Fruit fly (Drosophila melanogaster) whole organism, embryonic: ENCODE measurements around the gene waw.
A peak's percentile ranks its signal among the peaks of the same experiment; 100 is the strongest.

ENCODE experiments used
- Adf1 ChIP-seq: fragments of 200-800 bp; sonication (Bioruptor generic); IDR thresholded peaks from 2 replicates; pipeline ENCODE4 v1.3.6; 2022; ENCODE audit warnings: missing biosample characterization, missing genetic modification characterization
- Atf6 ChIP-seq: fragments of 200-800 bp; sonication (Bioruptor generic); IDR thresholded peaks from 2 replicates; pipeline ENCODE4 v1.3.6; 2022; ENCODE audit warnings: missing biosample characterization, missing genetic modification characterization
- B-H2 ChIP-seq: fragments of 200-800 bp; sonication (Bioruptor generic); optimal IDR thresholded peaks from 2 replicates; lab custom pipeline; 2018; ENCODE audit warnings: missing biosample characterization, mild to moderate bottlenecking, missing genetic modification characterization
- Blimp-1 ChIP-seq: fragments of 200-800 bp; sonication (Bioruptor generic); optimal IDR thresholded peaks from 3 replicates; lab custom pipeline; 2018; ENCODE audit warnings: missing biosample characterization, missing genetic modification characterization, mild to moderate bottlenecking, moderate library complexity, missing genetic modification reagents
- CG10274 ChIP-seq: fragments of 200-800 bp; sonication (Bioruptor generic); optimal IDR thresholded peaks from 3 replicates; lab custom pipeline; 2017; ENCODE audit warnings: missing biosample characterization, mild to moderate bottlenecking, missing genetic modification characterization
- CG10979 ChIP-seq: fragments of 200-800 bp; sonication (Bioruptor generic); optimal IDR thresholded peaks from 2 replicates; lab custom pipeline; 2018; ENCODE audit warnings: missing biosample characterization, mild to moderate bottlenecking, missing genetic modification characterization, moderate library complexity
- CG11093 ChIP-seq: fragments of 200-800 bp; sonication (Bioruptor generic); IDR thresholded peaks from 3 replicates; pipeline ENCODE4 v1.3.6; 2022; ENCODE audit warnings: missing biosample characterization, missing genetic modification characterization
- CG12104 ChIP-seq: fragments of 200-800 bp; sonication (Bioruptor generic); optimal IDR thresholded peaks from 3 replicates; lab custom pipeline; 2016; ENCODE audit warnings: missing biosample characterization, missing genetic modification characterization
- CG13775 ChIP-seq: fragments of 200-800 bp; sonication (Bioruptor generic); optimal IDR thresholded peaks from 3 replicates; lab custom pipeline; 2017; ENCODE audit warnings: missing biosample characterization, mild to moderate bottlenecking, missing genetic modification characterization
- CG14441 ChIP-seq: fragments of 200-800 bp; sonication (Bioruptor generic); IDR thresholded peaks from 2 replicates; pipeline ENCODE4 v1.3.6; 2022; ENCODE audit warnings: missing biosample characterization, missing genetic modification characterization
- CG15011 ChIP-seq: fragments of 200-800 bp; sonication (Bioruptor generic); optimal IDR thresholded peaks from 3 replicates; lab custom pipeline; 2018; ENCODE audit warnings: missing biosample characterization, mild to moderate bottlenecking, missing genetic modification characterization
- CG15514 ChIP-seq: fragments of 200-800 bp; sonication (Bioruptor generic); optimal IDR thresholded peaks from 3 replicates; lab custom pipeline; 2017; ENCODE audit warnings: missing biosample characterization, missing genetic modification characterization, mild to moderate bottlenecking, moderate library complexity, missing genetic modification reagents
- CG18262 ChIP-seq: fragments of 200-800 bp; optimal IDR thresholded peaks from 3 replicates; lab custom pipeline; 2019; ENCODE audit warnings: missing biosample characterization, mild to moderate bottlenecking, missing genetic modification characterization, moderate library complexity
- CG2202 ChIP-seq: fragments of 200-800 bp; sonication (Bioruptor generic); optimal IDR thresholded peaks from 2 replicates; lab custom pipeline; 2018; ENCODE audit warnings: missing biosample characterization, mild to moderate bottlenecking, missing genetic modification characterization
- CG2678 ChIP-seq: fragments of 200-800 bp; sonication (Bioruptor generic); optimal IDR thresholded peaks from 3 replicates; lab custom pipeline; 2019; ENCODE audit warnings: missing biosample characterization, mild to moderate bottlenecking, missing genetic modification characterization, moderate library complexity
- CG2712 ChIP-seq: fragments of 200-800 bp; optimal IDR thresholded peaks from 3 replicates; lab custom pipeline; 2019; ENCODE audit warnings: missing biosample characterization, mild to moderate bottlenecking, missing genetic modification characterization, moderate library complexity
- CG31441 ChIP-seq: fragments of 200-800 bp; sonication (Bioruptor generic); IDR thresholded peaks from 2 replicates; pipeline ENCODE4 v1.3.6; 2022; ENCODE audit warnings: missing biosample characterization, missing genetic modification characterization
- CG34376 ChIP-seq: fragments of 200-800 bp; sonication (Bioruptor generic); optimal IDR thresholded peaks from 2 replicates; lab custom pipeline; 2018; ENCODE audit warnings: missing biosample characterization, mild to moderate bottlenecking, missing genetic modification characterization
- CG34422 ChIP-seq: fragments of 200-800 bp; sonication (Bioruptor generic); IDR thresholded peaks from 3 replicates; pipeline ENCODE4 v1.3.6; 2022; ENCODE audit warnings: missing biosample characterization, missing genetic modification characterization
- CG3995 ChIP-seq: fragments of 200-800 bp; sonication (Bioruptor generic); optimal IDR thresholded peaks from 3 replicates; lab custom pipeline; 2016; ENCODE audit warnings: missing biosample characterization, missing genetic modification characterization
- CG4328 ChIP-seq: fragments of 200-800 bp; sonication (Bioruptor generic); optimal IDR thresholded peaks from 3 replicates; lab custom pipeline; 2017; ENCODE audit warnings: missing biosample characterization, missing genetic modification reagents, missing genetic modification characterization
- CG4820 ChIP-seq: fragments of 200-800 bp; sonication (Bioruptor generic); optimal IDR thresholded peaks from 3 replicates; lab custom pipeline; 2016; ENCODE audit warnings: missing biosample characterization, missing genetic modification characterization
- CG6654 ChIP-seq: fragments of 200-800 bp; sonication (Bioruptor generic); optimal IDR thresholded peaks from 2 replicates; lab custom pipeline; 2017; ENCODE audit warnings: missing biosample characterization, mild to moderate bottlenecking, missing genetic modification characterization
- CG6765 ChIP-seq: fragments of 200-800 bp; sonication (Bioruptor generic); optimal IDR thresholded peaks from 3 replicates; lab custom pipeline; 2017; ENCODE audit warnings: missing biosample characterization, mild to moderate bottlenecking, missing genetic modification characterization
- CG8924 ChIP-seq: fragments of 200-800 bp; optimal IDR thresholded peaks from 3 replicates; lab custom pipeline; 2019; ENCODE audit warnings: missing biosample characterization, mild to moderate bottlenecking, missing genetic modification characterization, moderate library complexity
- CG8944 ChIP-seq: fragments of 200-800 bp; sonication (Bioruptor generic); optimal IDR thresholded peaks from 3 replicates; lab custom pipeline; 2016; ENCODE audit warnings: missing biosample characterization, missing genetic modification characterization
- CG9876 ChIP-seq: fragments of 200-800 bp; sonication (Bioruptor generic); optimal IDR thresholded peaks from 2 replicates; lab custom pipeline; 2016; ENCODE audit warnings: missing biosample characterization, missing genetic modification characterization
- CkIIα-i1 ChIP-seq: fragments of 200-800 bp; sonication (Bioruptor generic); IDR thresholded peaks from 2 replicates; pipeline ENCODE4 v1.3.6; 2022; ENCODE audit warnings: missing biosample characterization, missing genetic modification characterization
- D19A ChIP-seq: fragments of 200-800 bp; optimal IDR thresholded peaks from 3 replicates; lab custom pipeline; 2019; ENCODE audit warnings: missing biosample characterization, mild to moderate bottlenecking, missing genetic modification characterization, moderate library complexity
- Fer1 ChIP-seq: fragments of 200-800 bp; sonication (Bioruptor generic); optimal IDR thresholded peaks from 2 replicates; lab custom pipeline; 2017; ENCODE audit warnings: missing biosample characterization, mild to moderate bottlenecking, missing genetic modification characterization
- HLH3B ChIP-seq: fragments of 200-800 bp; sonication (Bioruptor generic); IDR thresholded peaks from 2 replicates; pipeline ENCODE4 v1.3.6; 2022; ENCODE audit warnings: missing biosample characterization, missing genetic modification characterization
- Hr78 ChIP-seq, 2 experiments: fragments of 200-800 bp in 1 of 2; fragments of >200 bp in 1 of 2; sonication (Bioruptor generic) in 1 of 2; optimal IDR thresholded peaks; 2 replicates each; lab custom pipeline; 2017 to 2019; ENCODE audit warnings: missing biosample characterization in 2 of 2, missing genetic modification characterization in 2 of 2, mild to moderate bottlenecking in 1 of 2, moderate library complexity in 1 of 2
- PHDP ChIP-seq: fragments of 200-800 bp; sonication (Bioruptor generic); optimal IDR thresholded peaks from 3 replicates; lab custom pipeline; 2018; ENCODE audit warnings: missing biosample characterization, mild to moderate bottlenecking, missing genetic modification characterization, moderate library complexity
- bcd ChIP-seq: fragments of 200-800 bp; sonication (Bioruptor generic); optimal IDR thresholded peaks from 2 replicates; lab custom pipeline; 2017; ENCODE audit warnings: missing biosample characterization, mild to moderate bottlenecking, missing genetic modification characterization
- cwo ChIP-seq: fragments of 200-800 bp; sonication (Bioruptor generic); optimal IDR thresholded peaks from 3 replicates; lab custom pipeline; 2017; ENCODE audit warnings: missing biosample characterization, missing genetic modification characterization, mild to moderate bottlenecking, moderate library complexity, missing genetic modification reagents
- dan ChIP-seq: fragments of 200-800 bp; sonication (Bioruptor generic); IDR thresholded peaks from 2 replicates; pipeline ENCODE4 v1.3.6; 2022; ENCODE audit warnings: missing biosample characterization, missing genetic modification characterization
- fd96Cb ChIP-seq: fragments of 200-800 bp; sonication (Bioruptor generic); optimal IDR thresholded peaks from 2 replicates; lab custom pipeline; 2018; ENCODE audit warnings: missing biosample characterization, mild to moderate bottlenecking, missing genetic modification characterization, moderate library complexity
- gem ChIP-seq: fragments of 200-800 bp; sonication (Bioruptor generic); optimal IDR thresholded peaks from 2 replicates; lab custom pipeline; 2019; ENCODE audit warnings: missing biosample characterization, mild to moderate bottlenecking, missing genetic modification characterization, moderate library complexity
- grau ChIP-seq: fragments of 200-800 bp; optimal IDR thresholded peaks from 3 replicates; lab custom pipeline; 2019; ENCODE audit warnings: missing biosample characterization, mild to moderate bottlenecking, missing genetic modification characterization, moderate library complexity
- grn ChIP-seq: fragments of 200-800 bp; sonication (Bioruptor generic); optimal IDR thresholded peaks from 3 replicates; lab custom pipeline; 2017; ENCODE audit warnings: missing biosample characterization, missing genetic modification characterization
- phol ChIP-seq: fragments of 200-800 bp; sonication (Bioruptor generic); optimal IDR thresholded peaks from 3 replicates; lab custom pipeline; 2018; ENCODE audit warnings: missing biosample characterization, mild to moderate bottlenecking, missing genetic modification characterization, moderate library complexity
- pita ChIP-seq: fragments of 200-800 bp; sonication (Bioruptor generic); optimal IDR thresholded peaks from 2 replicates; lab custom pipeline; 2017; ENCODE audit warnings: missing biosample characterization, mild to moderate bottlenecking, missing genetic modification characterization
- prd ChIP-seq, 3 experiments: fragments of >200 bp in 2 of 3; fragments of 200-800 bp in 1 of 3; sonication (Bioruptor generic) in 1 of 3; optimal IDR thresholded peaks in 2 of 3; IDR thresholded peaks in 1 of 3; 2 replicates in 2 of 3; 3 replicates in 1 of 3; pipeline versions ENCODE4 v1.3.6 to Lab custom; 2017 to 2022; ENCODE audit warnings: missing biosample characterization in 1 of 3, missing genetic modification characterization in 1 of 3
- sug ChIP-seq: fragments of 200-800 bp; optimal IDR thresholded peaks from 2 replicates; lab custom pipeline; 2019; ENCODE audit warnings: missing biosample characterization, mild to moderate bottlenecking, missing genetic modification characterization, moderate library complexity
- tgo ChIP-seq: fragments of 200-800 bp; sonication (Bioruptor generic); IDR thresholded peaks from 3 replicates; pipeline ENCODE4 v1.3.6; 2022; ENCODE audit warnings: missing biosample characterization, missing genetic modification characterization
- tin ChIP-seq: fragments of 200-800 bp; sonication (Bioruptor generic); optimal IDR thresholded peaks from 3 replicates; lab custom pipeline; 2016; ENCODE audit warnings: missing biosample characterization, missing genetic modification characterization
- ttk ChIP-seq: fragments of 200-800 bp; sonication (Bioruptor generic); IDR thresholded peaks from 2 replicates; pipeline ENCODE4 v2.1.2; 2022; ENCODE audit warnings: missing biosample characterization, missing genetic modification characterization
- vvl ChIP-seq: fragments of 200-800 bp; sonication (Bioruptor generic); IDR thresholded peaks from 2 replicates; pipeline ENCODE4 v1.3.6; 2022; ENCODE audit warnings: missing biosample characterization, missing genetic modification characterization

Gene waw

DNA sequence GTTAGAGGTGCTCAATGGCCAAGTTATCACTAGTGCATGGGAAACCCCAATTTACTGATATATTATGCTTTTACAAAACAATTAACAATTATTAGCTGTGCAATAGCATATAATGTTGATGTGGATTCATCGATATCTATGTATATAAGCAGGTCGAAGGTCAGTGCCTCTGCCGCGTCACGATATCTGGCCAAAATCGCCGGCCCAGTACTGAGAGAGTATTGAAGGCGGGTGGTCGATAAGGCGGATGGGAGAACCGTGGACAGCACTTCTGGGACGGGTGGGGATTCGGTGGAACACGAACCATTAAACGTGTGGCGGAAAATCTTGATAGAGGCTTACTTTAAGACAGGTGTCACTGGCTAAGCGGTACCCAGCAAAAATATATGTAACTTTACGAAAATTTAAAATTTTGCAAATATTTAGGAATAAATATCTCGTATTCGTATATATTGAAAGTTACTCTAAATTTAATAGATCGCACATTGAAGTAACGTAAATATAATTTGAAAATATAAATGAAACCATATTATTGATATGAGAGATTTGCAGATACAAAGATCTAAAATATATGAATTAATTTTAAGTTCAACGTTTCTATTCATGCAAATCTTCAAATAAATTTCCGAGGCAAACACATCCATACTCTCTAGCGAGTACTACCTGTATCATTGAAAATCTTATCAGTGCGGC, 40.4 kb upstream of the waw start (continued):
- TF ChIP-seq CG2712, result peak; percentile 77
- peak; percentile 33; the same call in 1 of the 2 replicates for TF ChIP-seq ttk
- peak in 1 of 2 experiments; percentile 88 for TF ChIP-seq Hr78 (GFP tag; optimal IDR thresholded peaks at IDR 0.05; lab: Kevin White, UChicago)
- peak; percentile 4 for TF ChIP-seq gem (tag; lab: Kevin White, UChicago)
- TF ChIP-seq CG2202 (tag; lab: Kevin White, UChicago), result no peak
- peak; percentile 32 for TF ChIP-seq grn (GFP tag; lab: Kevin White, UChicago)
- TF ChIP-seq phol, result peak; percentile 69
- TF ChIP-seq pita (GFP tag; lab: Kevin White, UChicago), result no peak
- TF ChIP-seq bcd (GFP tag; lab: Kevin White, UChicago), result peak; percentile 47
- peak; percentile 46 for TF ChIP-seq vvl
- TF ChIP-seq CG15514 (GFP tag; lab: Kevin White, UChicago), result peak; percentile 15
- peak; percentile 56 for TF ChIP-seq CG15011 (GFP tag; lab: Kevin White, UChicago)
- peak; percentile 46; the same call in 1 of the 3 replicates for TF ChIP-seq tgo
- no peak for TF ChIP-seq Blimp-1 (GFP tag; lab: Kevin White, UChicago)
- 0 out of 2 replicates have a peak, but pooled peaks have one; percentile 5 for TF ChIP-seq HLH3B (GFP tag; lab: Robert Waterston, UW)
- TF ChIP-seq grau (tag; lab: Kevin White, UChicago), result peak; percentile 78
- TF ChIP-seq dan (GFP tag; lab: Robert Waterston, UW), result no peak
- TF ChIP-seq CG13775 (GFP tag; lab: Kevin White, UChicago), result peak; percentile 56
- TF ChIP-seq tin (GFP tag; lab: Kevin White, UChicago), result peak; percentile 16
- TF ChIP-seq CG2678, result peak; percentile 82
- TF ChIP-seq CG10979 (tag; lab: Kevin White, UChicago), result peak; percentile 65
- peak; percentile 82 for TF ChIP-seq Fer1 (GFP tag; lab: Kevin White, UChicago)
- peak; percentile 73 for TF ChIP-seq CG12104 (GFP tag; lab: Kevin White, UChicago)
- TF ChIP-seq CG3995 (GFP tag; lab: Kevin White, UChicago), result peak; percentile 17
- TF ChIP-seq CG31441, result peak; percentile 81
- peak; percentile 47; the same call in 1 of the 2 replicates for TF ChIP-seq Atf6
- TF ChIP-seq CG34376, result peak; percentile 32
- TF ChIP-seq fd96Cb (tag; lab: Kevin White, UChicago), result peak; percentile 59
- peak; percentile 41; the same call in 1 of the 2 replicates for TF ChIP-seq Adf1 (GFP tag; lab: Robert Waterston, UW)
- TF ChIP-seq PHDP (tag; lab: Kevin White, UChicago), result no peak
- TF ChIP-seq sug (tag; lab: Kevin White, UChicago), result peak; percentile 78
- TF ChIP-seq CG14441 (GFP tag; lab: Robert Waterston, UW), result peak; percentile 25; the same call in 1 of the 2 replicates
- TF ChIP-seq CG18262 (tag; lab: Kevin White, UChicago), result peak; percentile 74
- peak; percentile 92 for TF ChIP-seq cwo (GFP tag; lab: Kevin White, UChicago)
- TF ChIP-seq CG8924 (tag; lab: Kevin White, UChicago), result peak; percentile 19
- no peak for TF ChIP-seq CG9876 (GFP tag; lab: Kevin White, UChicago)
- peak; percentile 14 for TF ChIP-seq CG4820 (GFP tag; lab: Kevin White, UChicago)
- TF ChIP-seq CG34422 (GFP tag; lab: Robert Waterston, UW), result peak; percentile 23; the same call in 1 of the 3 replicates
- TF ChIP-seq B-H2, result peak; percentile 57
- peak; percentile 36 for TF ChIP-seq CG6765 (GFP tag; lab: Kevin White, UChicago)
- peak; percentile 5 for TF ChIP-seq CG10274 (GFP tag; lab: Kevin White, UChicago)
- peak; percentile 71 for TF ChIP-seq CG4328 (GFP tag; lab: Kevin White, UChicago)
- TF ChIP-seq CG8944 (GFP tag; lab: Kevin White, UChicago), result no peak
- peak; percentile 19 for TF ChIP-seq CG6654 (GFP tag; lab: Kevin White, UChicago)
- TF ChIP-seq CkIIα-i1 (GFP tag; lab: Robert Waterston, UW), result no peak
- 0 out of 3 replicates have a peak, but pooled peaks have one; percentile 41 for TF ChIP-seq CG11093 (GFP tag; lab: Robert Waterston, UW)
- peak; percentile 63 for TF ChIP-seq D19A (tag; lab: Kevin White, UChicago)
- TF ChIP-seq prd (optimal IDR thresholded peaks at IDR 0.05; lab: Kevin White, UChicago), result no peak
- TF ChIP-seq prd (GFP tag; IDR thresholded peaks at IDR 0.05; lab: Robert Waterston, UW), result peak; percentile 45; the same call in 1 of the 3 replicates
